Worm (Caenorhabditis elegans) whole organism, L3 larva: ENCODE results near the gene chil-5.

ENCODE experiments used
- R02D3.7 ChIP-seq: fragments of 150-350 bp; optimal IDR thresholded peaks from 2 replicates; lab custom pipeline; 2014; ENCODE audit warnings: missing biosample characterization, missing genetic modification characterization
- ZK546.5 ChIP-seq: sonication (generic microtip); optimal IDR thresholded peaks from 2 replicates; lab custom pipeline; 2017; ENCODE audit warnings: missing biosample characterization, missing genetic modification characterization
- aly-2 ChIP-seq: fragments of 150-350 bp; optimal IDR thresholded peaks from 2 replicates; lab custom pipeline; 2014; ENCODE audit warnings: missing biosample characterization, missing genetic modification characterization
- ama-1 ChIP-seq: fragments of 150-350 bp; optimal IDR thresholded peaks from 2 replicates; lab custom pipeline; 2018
- ceh-28 ChIP-seq: fragments of 150-350 bp; optimal IDR thresholded peaks from 2 replicates; lab custom pipeline; 2014; ENCODE audit warnings: missing biosample characterization, missing genetic modification reagents, missing genetic modification characterization
- ceh-82 ChIP-seq: fragments of 150-350 bp; optimal IDR thresholded peaks from 2 replicates; lab custom pipeline; 2014; ENCODE audit warnings: missing biosample characterization, missing genetic modification characterization
- ceh-9 ChIP-seq: sonication (generic microtip); optimal IDR thresholded peaks from 2 replicates; lab custom pipeline; 2018; ENCODE audit warnings: missing biosample characterization, missing genetic modification characterization
- daf-12 ChIP-seq: fragments of 150-350 bp; optimal IDR thresholded peaks from 2 replicates; lab custom pipeline; 2014; ENCODE audit warnings: missing biosample characterization, missing genetic modification reagents, missing genetic modification characterization
- egl-27 ChIP-seq: sonication (generic microtip); optimal IDR thresholded peaks from 4 replicates; lab custom pipeline; 2017; ENCODE audit warnings: missing biosample characterization, missing genetic modification reagents, missing genetic modification characterization
- egl-5 ChIP-seq: fragments of 150-350 bp; optimal IDR thresholded peaks from 2 replicates; lab custom pipeline; 2017; ENCODE audit warnings: missing biosample characterization, missing genetic modification reagents, missing genetic modification characterization, inconsistent platforms
- elt-1 ChIP-seq: fragments of 150-350 bp; optimal IDR thresholded peaks from 2 replicates; lab custom pipeline; 2014; ENCODE audit warnings: missing biosample characterization, missing genetic modification characterization
- elt-2 ChIP-seq: sonication (generic microtip); optimal IDR thresholded peaks from 2 replicates; lab custom pipeline; 2016; ENCODE audit warnings: missing genetic modification reagents, mild to moderate bottlenecking, missing genetic modification characterization, missing compliant biosample characterization
- elt-3 ChIP-seq, 3 experiments: fragments of 150-350 bp in 1 of 3; sonication (generic microtip) in 2 of 3; optimal IDR thresholded peaks; 2 replicates in 2 of 3; 4 replicates in 1 of 3; lab custom pipeline; 2014 to 2017; ENCODE audit warnings: missing biosample characterization in 3 of 3, missing genetic modification characterization in 3 of 3
- eor-1 ChIP-seq, 2 experiments: fragments of 150-350 bp; optimal IDR thresholded peaks; 2 replicates each; lab custom pipeline; 2014 to 2018; ENCODE audit warnings: missing biosample characterization in 2 of 2, missing genetic modification characterization in 2 of 2
- fkh-2 ChIP-seq: fragments of 150-350 bp; optimal IDR thresholded peaks from 2 replicates; lab custom pipeline; 2014; ENCODE audit warnings: missing biosample characterization, missing genetic modification reagents, missing genetic modification characterization
- fos-1 ChIP-seq: fragments of 150-350 bp; optimal IDR thresholded peaks from 2 replicates; lab custom pipeline; 2014; ENCODE audit warnings: missing biosample characterization, missing genetic modification characterization
- hmg-11 ChIP-seq: sonication (generic microtip); optimal IDR thresholded peaks from 2 replicates; lab custom pipeline; 2016; ENCODE audit warnings: missing genetic modification characterization, missing compliant biosample characterization
- lsy-12 ChIP-seq: sonication (generic microtip); optimal IDR thresholded peaks from 2 replicates; lab custom pipeline; 2016; ENCODE audit warnings: mild to moderate bottlenecking, missing genetic modification characterization, missing compliant biosample characterization
- mml-1 ChIP-seq: fragments of 150-350 bp; sonication (generic microtip); optimal IDR thresholded peaks from 3 replicates; lab custom pipeline; 2014; ENCODE audit warnings: missing biosample characterization, missing genetic modification characterization
- nhr-12 ChIP-seq: fragments of 150-350 bp; optimal IDR thresholded peaks from 2 replicates; lab custom pipeline; 2014; ENCODE audit warnings: missing biosample characterization, missing genetic modification characterization
- nhr-23 ChIP-seq: fragments of 150-350 bp; optimal IDR thresholded peaks from 2 replicates; lab custom pipeline; 2014; ENCODE audit warnings: missing biosample characterization, missing genetic modification reagents, missing genetic modification characterization
- nhr-25 ChIP-seq: sonication (generic microtip); optimal IDR thresholded peaks from 2 replicates; lab custom pipeline; 2017; ENCODE audit warnings: missing biosample characterization, missing genetic modification characterization
- nhr-28 ChIP-seq: fragments of 150-350 bp; optimal IDR thresholded peaks from 2 replicates; lab custom pipeline; 2014; ENCODE audit warnings: missing biosample characterization, missing genetic modification characterization
- nhr-67 ChIP-seq: fragments of 150-350 bp; optimal IDR thresholded peaks from 2 replicates; lab custom pipeline; 2014; ENCODE audit warnings: missing biosample characterization, missing genetic modification characterization
- nhr-76 ChIP-seq: fragments of 150-350 bp; sonication (generic microtip); optimal IDR thresholded peaks from 5 replicates; lab custom pipeline; 2014; ENCODE audit warnings: missing biosample characterization, missing genetic modification characterization
- pqm-1 ChIP-seq: fragments of 150-350 bp; optimal IDR thresholded peaks from 2 replicates; lab custom pipeline; 2017; ENCODE audit warnings: missing biosample characterization, missing genetic modification characterization, inconsistent platforms
- sea-2 ChIP-seq: fragments of 150-350 bp; sonication (generic microtip); optimal IDR thresholded peaks from 4 replicates; lab custom pipeline; 2014; ENCODE audit warnings: missing biosample characterization, missing genetic modification reagents, missing genetic modification characterization
- skn-1 ChIP-seq: fragments of 150-350 bp; optimal IDR thresholded peaks from 2 replicates; lab custom pipeline; 2014; ENCODE audit warnings: missing biosample characterization, missing genetic modification characterization
- tbx-2 ChIP-seq: sonication (generic microtip); optimal IDR thresholded peaks from 2 replicates; lab custom pipeline; 2016; ENCODE audit warnings: mild to moderate bottlenecking, missing genetic modification characterization, missing compliant biosample characterization
- unc-39 ChIP-seq: sonication (generic microtip); optimal IDR thresholded peaks from 4 replicates; lab custom pipeline; 2017; ENCODE audit warnings: missing biosample characterization, missing genetic modification characterization
- unc-62 ChIP-seq: fragments of 150-350 bp; sonication (generic microtip); optimal IDR thresholded peaks from 4 replicates; lab custom pipeline; 2014; ENCODE audit warnings: missing biosample characterization, missing genetic modification reagents, missing genetic modification characterization
- zag-1 ChIP-seq: fragments of 150-350 bp; optimal IDR thresholded peaks from 2 replicates; lab custom pipeline; 2014; ENCODE audit warnings: missing biosample characterization, missing genetic modification characterization
- ztf-4 ChIP-seq: fragments of 150-350 bp; optimal IDR thresholded peaks from 2 replicates; lab custom pipeline; 2014; ENCODE audit warnings: missing biosample characterization, missing genetic modification characterization

Gene chil-5

DNA sequence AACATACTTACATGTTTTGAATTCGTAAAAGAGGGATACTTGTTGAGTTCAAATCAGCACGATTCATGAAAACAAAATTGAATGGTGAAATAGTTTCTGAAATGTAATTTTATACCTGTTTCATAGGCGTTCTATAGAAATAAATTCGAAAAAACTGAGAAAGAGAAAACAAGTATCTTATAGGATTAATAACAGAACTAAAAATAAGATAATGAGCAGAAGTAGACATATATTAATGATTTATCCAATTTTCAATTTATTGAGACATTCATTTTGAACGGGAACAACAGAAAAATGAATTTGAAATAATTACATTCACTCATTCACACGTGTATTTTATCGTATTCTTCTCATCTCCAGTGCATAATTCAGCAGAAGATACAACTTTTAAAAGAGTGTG lies 1.7 kb downstream of the chil-5 start, which contains the start of gene chil-6:
chil-6 (minus strand) TSS at position 101 of the 400 bp plus-strand sequence.
- TF ChIP-seq ztf-4, result no peak
- no peak for TF ChIP-seq nhr-67 (tag; lab: Kevin White, UChicago)
- no peak for TF ChIP-seq unc-62 (GFP tag; lab: Kevin White, UChicago)
- no peak for TF ChIP-seq nhr-25 (tag; lab: Kevin White, UChicago)
- no peak for TF ChIP-seq egl-5 (tag; lab: Kevin White, UChicago)
- TF ChIP-seq sea-2, result no peak
- no peak for TF ChIP-seq zag-1 (tag; lab: Kevin White, UChicago)
- no peak for TF ChIP-seq elt-1 (tag; lab: Kevin White, UChicago)
- TF ChIP-seq ZK546.5 (tag; lab: Kevin White, UChicago), result no peak
- TF ChIP-seq egl-27 (tag; lab: Kevin White, UChicago), result no peak

ce11 chrII:9855620-9856019 lies 3.9 kb downstream of the chil-5 start, which contains the start of gene chil-4:
TSS of gene chil-4 (minus strand) at chrII:9855720.
- TF ChIP-seq nhr-23 (tag; lab: Kevin White, UChicago) (no peak), zag-1 (tag; lab: Kevin White, UChicago) (no peak), daf-12 (tag; lab: Kevin White, UChicago) (no peak)

DNA sequence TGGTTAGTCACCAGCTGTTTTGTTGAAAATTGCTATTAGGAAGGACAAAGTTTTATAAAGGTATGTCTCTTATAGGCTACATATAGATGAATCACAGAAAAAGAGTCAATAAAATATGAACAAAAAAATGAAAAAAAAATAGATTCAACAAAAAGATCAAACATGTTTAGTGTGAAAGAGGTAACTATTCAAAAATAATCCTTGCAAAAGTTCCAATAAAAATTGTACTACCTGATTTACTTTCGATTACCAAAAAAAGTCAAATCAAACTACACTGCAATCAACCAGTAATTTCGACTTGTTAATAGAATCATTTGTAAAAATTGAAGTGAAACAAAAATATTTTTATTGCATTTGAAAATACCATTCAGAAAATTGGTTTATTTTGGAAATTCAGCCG lies 8.5 kb downstream of the chil-5 start, which contains the start of gene ZK938.10:
ZK938.10 (minus strand) TSS at position 101 of the 400 bp plus-strand sequence.
- TF ChIP-seq unc-62 (GFP tag; lab: Kevin White, UChicago) (no peak), ceh-9 (tag; lab: Kevin White, UChicago) (no peak), nhr-12 (tag; lab: Kevin White, UChicago) (no peak), sea-2 (no peak), zag-1 (tag; lab: Kevin White, UChicago) (no peak), eor-1 (tag; optimal IDR thresholded peaks at IDR 0.05; lab: Kevin White, UChicago) (no peak), ceh-28 (no peak), lsy-12 (no peak), unc-39 (tag; lab: Kevin White, UChicago) (no peak), nhr-25 (tag; lab: Kevin White, UChicago) (no peak), egl-27 (tag; lab: Kevin White, UChicago) (no peak), elt-2 (no peak), elt-3 (tag; optimal IDR thresholded peaks at IDR 0.05; lab: Kevin White, UChicago) (no peak), mml-1 (tag; lab: Kevin White, UChicago) (no peak), hmg-11 (tag; lab: Kevin White, UChicago) (no peak), ama-1 (no peak), ceh-82 (tag; lab: Kevin White, UChicago) (no peak), tbx-2 (tag; lab: Kevin White, UChicago) (no peak), egl-5 (tag; lab: Kevin White, UChicago) (no peak), fos-1 (tag; lab: Kevin White, UChicago) (no peak)

- TF ChIP-seq lsy-12 (no peak), nhr-76 (tag; lab: Kevin White, UChicago) (no peak), ceh-28 (no peak), ceh-82 (tag; lab: Kevin White, UChicago) (no peak), hmg-11 (tag; lab: Kevin White, UChicago) (no peak), nhr-25 (tag; lab: Kevin White, UChicago) (no peak), eor-1 (tag; optimal IDR thresholded peaks at IDR 0.05; lab: Kevin White, UChicago) (no peak), egl-27 (tag; lab: Kevin White, UChicago) (no peak), fos-1 (tag; lab: Kevin White, UChicago) (no peak), fkh-2 (tag; lab: Kevin White, UChicago) (no peak), sea-2 (no peak), skn-1 (no peak)
Measured at ce11 chrII:9849497-9849896, 10.0 kb downstream of the chil-5 start, which contains the start of gene old-2. TSS of gene old-2 (minus strand) at chrII:9849597.

DNA sequence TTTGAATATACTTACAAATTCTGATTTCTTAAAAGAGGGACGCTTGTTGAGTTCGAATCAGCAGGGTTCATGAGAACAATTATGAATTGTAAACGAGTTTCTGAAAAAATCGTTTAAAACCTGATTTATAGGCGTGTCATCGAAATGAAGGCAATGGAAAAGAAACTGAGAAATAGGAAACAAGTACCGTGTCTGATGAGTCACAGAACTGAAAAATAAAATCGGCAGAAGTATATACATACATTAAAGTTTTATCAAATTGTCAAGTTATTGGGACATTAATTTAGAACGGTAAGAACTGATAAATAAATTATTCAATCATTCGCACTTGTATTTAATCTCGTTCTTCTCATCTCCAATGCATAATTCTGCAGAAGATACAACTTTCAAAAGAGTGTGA lies 14.2 kb downstream of the chil-5 start, which contains the start of gene chil-9:
chil-9 (minus strand) TSS at position 101 of the 400 bp plus-strand sequence.
- TF ChIP-seq fos-1 (tag; lab: Kevin White, UChicago) (no peak), lsy-12 (no peak), nhr-25 (tag; lab: Kevin White, UChicago) (no peak), tbx-2 (tag; lab: Kevin White, UChicago) (no peak), nhr-23 (tag; lab: Kevin White, UChicago) (no peak), elt-2 (no peak), nhr-28 (tag; lab: Kevin White, UChicago) (no peak), pqm-1 (no peak), R02D3.7 (tag; lab: Kevin White, UChicago) (no peak), nhr-67 (tag; lab: Kevin White, UChicago) (no peak), aly-2 (tag; lab: Kevin White, UChicago) (no peak)
